Fruit fly (Drosophila melanogaster) S2 (cell line): ENCODE results near the gene Agpat3.

Source experiments
- CG8478 ChIP-seq: fragments of >200 bp; optimal IDR thresholded peaks from 2 replicates; lab custom pipeline; 2018
- CTCF ChIP-seq, 2 experiments: fragments of >200 bp; optimal IDR thresholded peaks; 2 replicates each; lab custom pipeline; 2018

DNA sequence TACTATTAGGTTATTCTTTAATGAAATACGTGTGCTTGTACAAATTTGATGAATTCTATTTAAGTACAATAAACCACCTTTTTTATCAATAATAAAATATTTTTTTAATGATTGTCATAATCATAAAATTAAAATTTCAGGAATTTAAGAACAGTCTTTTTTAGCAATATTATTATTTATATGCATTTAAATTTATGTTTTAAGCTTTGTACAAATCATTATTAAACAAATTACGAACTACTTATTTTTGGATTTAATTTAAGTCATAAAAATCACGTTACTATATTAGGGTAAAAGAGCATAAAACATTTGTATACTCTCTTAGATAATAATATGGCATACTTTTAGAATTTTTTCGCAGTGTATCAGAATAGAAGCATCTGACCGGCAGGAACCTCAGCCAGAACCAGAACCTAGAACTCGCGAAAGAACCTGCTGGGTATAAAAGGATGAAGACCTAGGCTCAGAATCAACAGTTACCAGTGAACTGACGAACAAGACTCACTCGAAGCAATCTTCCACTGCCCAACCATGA lies 23.6 kb downstream of the Agpat3 start, which contains the start of gene Cpr72Ea:
- TF ChIP-seq CG8478 (no peak), CTCF (optimal IDR thresholded peaks at IDR 0.05; lab: Kevin White, UChicago) (no peak)
